Worm (Caenorhabditis elegans): ENCODE data around the gene F20A1.2.

- no peak for TF ChIP-seq egl-27 (tag; optimal IDR thresholded peaks at IDR 0.05)
- TF ChIP-seq nhr-77 (tag; optimal IDR thresholded peaks at IDR 0.05) = no peak
- no peak for TF ChIP-seq ztf-11 (tag; optimal IDR thresholded peaks at IDR 0.05)
- TF ChIP-seq blmp-1 (tag; optimal IDR thresholded peaks at IDR 0.05; ENCODE audit: insufficient read depth) = no peak
- no peak for TF ChIP-seq nhr-12 (tag; optimal IDR thresholded peaks at IDR 0.05)
- peak; percentile 23 for TF ChIP-seq fos-1 (tag; optimal IDR thresholded peaks at IDR 0.05)
- no peak for TF ChIP-seq lin-39 (tag; optimal IDR thresholded peaks at IDR 0.05)
- TF ChIP-seq C34F6.9 (tag; optimal IDR thresholded peaks at IDR 0.05) = no peak
These were observed 49.3 kb downstream of the F20A1.2 start for ce11 chrV:7095254-7095990.

Measured in whole organism, L2 larva.